Fruit fly (Drosophila melanogaster) whole organism, adult: ENCODE measurements around the gene CG33108.

ENCODE experiments used
- CG11617 ChIP-seq: fragments of 200-800 bp; sonication (Bioruptor generic); optimal IDR thresholded peaks from 2 replicates; lab custom pipeline; 2017; ENCODE audit warnings: mild to moderate bottlenecking, missing biosample characterization, missing genetic modification reagents, missing genetic modification characterization
- CG12768 ChIP-seq: fragments of 200-800 bp; sonication (Bioruptor generic); optimal IDR thresholded peaks from 2 replicates; lab custom pipeline; 2017; ENCODE audit warnings: missing biosample characterization, missing genetic modification characterization, mild to moderate bottlenecking, moderate library complexity, missing genetic modification reagents
- CG33017 ChIP-seq: fragments of 200-800 bp; sonication (Bioruptor generic); optimal IDR thresholded peaks from 2 replicates; lab custom pipeline; 2018; ENCODE audit warnings: missing biosample characterization, mild to moderate bottlenecking, missing genetic modification characterization, moderate library complexity
- CG5204 ChIP-seq: fragments of 200-800 bp; sonication (Bioruptor generic); optimal IDR thresholded peaks from 2 replicates; lab custom pipeline; 2016; ENCODE audit warnings: missing biosample characterization, missing genetic modification characterization
- Hr96 ChIP-seq: fragments of 200-800 bp; sonication (Bioruptor generic); optimal IDR thresholded peaks from 2 replicates; lab custom pipeline; 2016; ENCODE audit warnings: missing biosample characterization, missing genetic modification characterization
- bab1 ChIP-seq: fragments of 200-800 bp; sonication (Bioruptor generic); optimal IDR thresholded peaks from 3 replicates; lab custom pipeline; 2019; ENCODE audit warnings: missing biosample characterization, mild to moderate bottlenecking, missing genetic modification characterization, moderate library complexity
- cic ChIP-seq: fragments of 200-800 bp; sonication (Bioruptor generic); optimal IDR thresholded peaks from 2 replicates; lab custom pipeline; 2017; ENCODE audit warnings: missing biosample characterization, mild to moderate bottlenecking, missing genetic modification characterization, moderate library complexity
- kay ChIP-seq: fragments of 200-800 bp; sonication (Bioruptor generic); peaks from one replicate; lab custom pipeline; 2016; ENCODE audit warnings: missing biosample characterization, missing genetic modification characterization, borderline replicate concordance
- toe ChIP-seq: fragments of 200-800 bp; sonication (Bioruptor generic); optimal IDR thresholded peaks from 2 replicates; lab custom pipeline; 2016; ENCODE audit warnings: missing biosample characterization, missing genetic modification characterization

dm6 chr3R:23996224-23996623 lies 765 bp downstream of the CG33108 start, which contains the start of gene LSm3:
- no peak for TF ChIP-seq CG33017 (tag; lab: Kevin White, UChicago)
- TF ChIP-seq toe (GFP tag; lab: Kevin White, UChicago): no peak
- no peak for TF ChIP-seq cic
- no peak for TF ChIP-seq Hr96 (GFP tag; lab: Kevin White, UChicago)
- no peak for TF ChIP-seq CG5204 (GFP tag; lab: Kevin White, UChicago)
- no peak for TF ChIP-seq bab1
- no peak for TF ChIP-seq kay (GFP tag; lab: Kevin White, UChicago)
- no peak for TF ChIP-seq CG11617
- TF ChIP-seq CG12768 (GFP tag; lab: Kevin White, UChicago): peak; percentile 22
